Fruit fly (Drosophila melanogaster) whole organism, embryonic: ENCODE data around the gene pix.

Experiments
- Aef1 ChIP-seq: fragments of 200-800 bp; sonication (Bioruptor generic); IDR thresholded peaks from 3 replicates; pipeline ENCODE4 v1.3.6; 2022; ENCODE audit warnings: missing biosample characterization, missing genetic modification characterization
- Bteb2 ChIP-seq: fragments of 200-800 bp; sonication (Bioruptor generic); optimal IDR thresholded peaks from 2 replicates; lab custom pipeline; 2016; ENCODE audit warnings: missing biosample characterization, missing genetic modification characterization
- CG10274 ChIP-seq: fragments of 200-800 bp; sonication (Bioruptor generic); optimal IDR thresholded peaks from 3 replicates; lab custom pipeline; 2017; ENCODE audit warnings: missing biosample characterization, mild to moderate bottlenecking, missing genetic modification characterization
- CG10462 ChIP-seq: fragments of 200-800 bp; sonication (Bioruptor generic); optimal IDR thresholded peaks from 2 replicates; lab custom pipeline; 2016; ENCODE audit warnings: missing biosample characterization, missing genetic modification characterization
- CG12391 ChIP-seq: fragments of 200-800 bp; sonication (Bioruptor generic); optimal IDR thresholded peaks from 3 replicates; lab custom pipeline; 2018; ENCODE audit warnings: missing biosample characterization, mild to moderate bottlenecking, missing genetic modification characterization, moderate library complexity
- CG12769 ChIP-seq: fragments of 200-800 bp; sonication (Bioruptor generic); optimal IDR thresholded peaks from 2 replicates; lab custom pipeline; 2019; ENCODE audit warnings: missing biosample characterization, mild to moderate bottlenecking, missing genetic modification characterization, moderate library complexity
- CG13775 ChIP-seq: fragments of 200-800 bp; sonication (Bioruptor generic); optimal IDR thresholded peaks from 3 replicates; lab custom pipeline; 2017; ENCODE audit warnings: missing biosample characterization, mild to moderate bottlenecking, missing genetic modification characterization
- CG17829 ChIP-seq: fragments of 200-800 bp; optimal IDR thresholded peaks from 2 replicates; lab custom pipeline; 2019; ENCODE audit warnings: missing biosample characterization, mild to moderate bottlenecking, missing genetic modification characterization, moderate library complexity
- CG18599 ChIP-seq: fragments of 200-800 bp; sonication (Bioruptor generic); optimal IDR thresholded peaks from 3 replicates; lab custom pipeline; 2017; ENCODE audit warnings: missing biosample characterization, missing genetic modification characterization, mild to moderate bottlenecking, moderate library complexity, missing genetic modification reagents
- CG31224 ChIP-seq: fragments of 200-800 bp; sonication (Bioruptor generic); IDR thresholded peaks from 2 replicates; pipeline ENCODE4 v1.3.6; 2022; ENCODE audit warnings: missing biosample characterization, missing genetic modification characterization
- CG34422 ChIP-seq: fragments of 200-800 bp; sonication (Bioruptor generic); IDR thresholded peaks from 3 replicates; pipeline ENCODE4 v1.3.6; 2022; ENCODE audit warnings: missing biosample characterization, missing genetic modification characterization
- CG4820 ChIP-seq: fragments of 200-800 bp; sonication (Bioruptor generic); optimal IDR thresholded peaks from 3 replicates; lab custom pipeline; 2016; ENCODE audit warnings: missing biosample characterization, missing genetic modification characterization
- CG8388 ChIP-seq: fragments of 200-800 bp; sonication (Bioruptor generic); optimal IDR thresholded peaks from 2 replicates; lab custom pipeline; 2019; ENCODE audit warnings: missing biosample characterization, mild to moderate bottlenecking, missing genetic modification characterization, moderate library complexity
- CG8924 ChIP-seq: fragments of 200-800 bp; optimal IDR thresholded peaks from 3 replicates; lab custom pipeline; 2019; ENCODE audit warnings: missing biosample characterization, mild to moderate bottlenecking, missing genetic modification characterization, moderate library complexity
- CG8944 ChIP-seq: fragments of 200-800 bp; sonication (Bioruptor generic); optimal IDR thresholded peaks from 3 replicates; lab custom pipeline; 2016; ENCODE audit warnings: missing biosample characterization, missing genetic modification characterization
- Eip74EF ChIP-seq, 2 experiments: fragments of 200-800 bp in 1 of 2; fragments of >200 bp in 1 of 2; sonication (Bioruptor generic) in 1 of 2; optimal IDR thresholded peaks; 2 replicates each; lab custom pipeline; 2017 to 2019; ENCODE audit warnings: missing biosample characterization in 2 of 2, missing genetic modification characterization in 2 of 2, mild to moderate bottlenecking in 1 of 2, moderate library complexity in 1 of 2
- H2.0 ChIP-seq: fragments of 200-800 bp; sonication (Bioruptor generic); IDR thresholded peaks from 2 replicates; pipeline ENCODE4 v1.3.6; 2022; ENCODE audit warnings: missing biosample characterization, missing genetic modification characterization
- HHEX ChIP-seq: fragments of 200-800 bp; sonication (Bioruptor generic); optimal IDR thresholded peaks from 3 replicates; lab custom pipeline; 2017; ENCODE audit warnings: missing biosample characterization, mild to moderate bottlenecking, missing genetic modification characterization, missing genetic modification reagents
- HLH54F ChIP-seq: fragments of 200-800 bp; sonication (Bioruptor generic); optimal IDR thresholded peaks from 3 replicates; lab custom pipeline; 2016; ENCODE audit warnings: missing biosample characterization, missing genetic modification characterization
- Hmr ChIP-seq: fragments of 200-800 bp; sonication (Bioruptor generic); optimal IDR thresholded peaks from 3 replicates; lab custom pipeline; 2017; ENCODE audit warnings: mild to moderate bottlenecking, missing biosample characterization, missing genetic modification reagents, missing genetic modification characterization
- Hr78 ChIP-seq, 2 experiments: fragments of 200-800 bp in 1 of 2; fragments of >200 bp in 1 of 2; sonication (Bioruptor generic) in 1 of 2; optimal IDR thresholded peaks; 2 replicates each; lab custom pipeline; 2017 to 2019; ENCODE audit warnings: missing biosample characterization in 2 of 2, missing genetic modification characterization in 2 of 2, mild to moderate bottlenecking in 1 of 2, moderate library complexity in 1 of 2
- Med ChIP-seq: fragments of 200-800 bp; sonication (Bioruptor generic); peaks from one replicate; lab custom pipeline; 2016; ENCODE audit warnings: missing biosample characterization, missing genetic modification characterization, mild to moderate bottlenecking, inconsistent platforms, moderate library complexity
- NK7.1 ChIP-seq: fragments of 200-800 bp; sonication (Bioruptor generic); optimal IDR thresholded peaks from 3 replicates; lab custom pipeline; 2016; ENCODE audit warnings: missing biosample characterization, missing genetic modification characterization
- Nf-YB ChIP-seq: fragments of 200-800 bp; sonication (Bioruptor generic); optimal IDR thresholded peaks from 3 replicates; lab custom pipeline; 2019; ENCODE audit warnings: missing biosample characterization, mild to moderate bottlenecking, missing genetic modification characterization, moderate library complexity
- Oli ChIP-seq: fragments of 200-800 bp; sonication (Bioruptor generic); optimal IDR thresholded peaks from 2 replicates; lab custom pipeline; 2018; ENCODE audit warnings: missing biosample characterization, mild to moderate bottlenecking, missing genetic modification characterization, moderate library complexity
- PHDP ChIP-seq: fragments of 200-800 bp; sonication (Bioruptor generic); optimal IDR thresholded peaks from 3 replicates; lab custom pipeline; 2018; ENCODE audit warnings: missing biosample characterization, mild to moderate bottlenecking, missing genetic modification characterization, moderate library complexity
- Poxn ChIP-seq: fragments of 200-800 bp; sonication (Bioruptor generic); IDR thresholded peaks from 2 replicates; pipeline ENCODE4 v1.3.6; 2022; ENCODE audit warnings: missing biosample characterization, missing genetic modification characterization
- Rfx ChIP-seq: fragments of 200-800 bp; sonication (Bioruptor generic); IDR thresholded peaks from 2 replicates; pipeline ENCODE4 v1.3.6; 2022; ENCODE audit warnings: missing biosample characterization, missing genetic modification characterization
- Rx ChIP-seq: fragments of 200-800 bp; sonication (Bioruptor generic); IDR thresholded peaks from 2 replicates; pipeline ENCODE4 v1.3.6; 2022; ENCODE audit warnings: missing biosample characterization, missing genetic modification characterization
- Side ChIP-seq: fragments of 200-800 bp; sonication (Bioruptor generic); optimal IDR thresholded peaks from 2 replicates; lab custom pipeline; 2016; ENCODE audit warnings: missing biosample characterization, missing genetic modification characterization
- Taf1 ChIP-seq: fragments of 200-800 bp; sonication (Bioruptor generic); IDR thresholded peaks from 2 replicates; pipeline ENCODE4 v1.3.6; 2022; ENCODE audit warnings: missing biosample characterization, missing genetic modification characterization
- ab ChIP-seq: fragments of 200-800 bp; sonication (Bioruptor generic); optimal IDR thresholded peaks from 2 replicates; lab custom pipeline; 2016; ENCODE audit warnings: missing biosample characterization, missing genetic modification characterization
- al ChIP-seq: fragments of 200-800 bp; sonication (Bioruptor generic); IDR thresholded peaks from 2 replicates; pipeline ENCODE4 v1.3.6; 2022; ENCODE audit warnings: missing biosample characterization, missing genetic modification characterization
- amos ChIP-seq: fragments of 200-800 bp; sonication (Bioruptor generic); IDR thresholded peaks from 2 replicates; pipeline ENCODE4 v1.3.6; 2022; ENCODE audit warnings: missing biosample characterization, missing genetic modification characterization; ENCODE audit not compliant: partially characterized antibody
- bigmax ChIP-seq: fragments of 200-800 bp; sonication (Bioruptor generic); optimal IDR thresholded peaks from 2 replicates; lab custom pipeline; 2018; ENCODE audit warnings: missing biosample characterization, mild to moderate bottlenecking, missing genetic modification characterization
- caup ChIP-seq: fragments of 200-800 bp; sonication (Bioruptor generic); optimal IDR thresholded peaks from 3 replicates; lab custom pipeline; 2017; ENCODE audit warnings: missing biosample characterization, mild to moderate bottlenecking, missing genetic modification characterization, moderate library complexity; ENCODE audit not compliant: severe bottlenecking
- chn ChIP-seq: fragments of 200-800 bp; sonication (Bioruptor generic); optimal IDR thresholded peaks from 2 replicates; lab custom pipeline; 2016; ENCODE audit warnings: missing biosample characterization, missing genetic modification characterization
- dimm ChIP-seq: fragments of 200-800 bp; sonication (Bioruptor generic); IDR thresholded peaks from 2 replicates; pipeline ENCODE4 v1.3.6; 2022; ENCODE audit warnings: missing biosample characterization, missing genetic modification characterization
- dmrt11E ChIP-seq: fragments of 200-800 bp; sonication (Bioruptor generic); optimal IDR thresholded peaks from 3 replicates; lab custom pipeline; 2018; ENCODE audit warnings: missing biosample characterization, mild to moderate bottlenecking, missing genetic modification characterization, moderate library complexity
- esg ChIP-seq: fragments of 200-800 bp; sonication (Bioruptor generic); conservative IDR thresholded peaks from 2 replicates; pipeline ENCODE4 v1.3.6; 2022; ENCODE audit warnings: missing biosample characterization, missing genetic modification characterization
- eyg ChIP-seq: fragments of 200-800 bp; sonication (Bioruptor generic); optimal IDR thresholded peaks from 3 replicates; lab custom pipeline; 2016; ENCODE audit warnings: missing biosample characterization, missing genetic modification characterization
- fd64A ChIP-seq: fragments of 200-800 bp; sonication (Bioruptor generic); optimal IDR thresholded peaks from 3 replicates; lab custom pipeline; 2018; ENCODE audit warnings: missing biosample characterization, mild to moderate bottlenecking, missing genetic modification characterization
- fd96Cb ChIP-seq: fragments of 200-800 bp; sonication (Bioruptor generic); optimal IDR thresholded peaks from 2 replicates; lab custom pipeline; 2018; ENCODE audit warnings: missing biosample characterization, mild to moderate bottlenecking, missing genetic modification characterization, moderate library complexity
- lbe ChIP-seq: fragments of 200-800 bp; sonication (Bioruptor generic); optimal IDR thresholded peaks from 2 replicates; lab custom pipeline; 2016; ENCODE audit warnings: missing biosample characterization, mild to moderate bottlenecking, missing genetic modification characterization
- pho ChIP-seq: fragments of 200-800 bp; sonication (Bioruptor generic); optimal IDR thresholded peaks from 2 replicates; lab custom pipeline; 2016; ENCODE audit warnings: missing biosample characterization, missing genetic modification characterization
- row ChIP-seq: fragments of 200-800 bp; sonication (Bioruptor generic); IDR thresholded peaks from 3 replicates; pipeline ENCODE4 v1.3.6; 2022; ENCODE audit warnings: missing biosample characterization, missing genetic modification characterization
- sens-2 ChIP-seq: fragments of 200-800 bp; sonication (Bioruptor generic); IDR thresholded peaks from 2 replicates; pipeline ENCODE4 v1.3.6; 2022; ENCODE audit warnings: missing biosample characterization, missing genetic modification characterization
- tll ChIP-seq, 2 experiments: fragments of 200-800 bp in 1 of 2; fragments of >200 bp in 1 of 2; sonication (Bioruptor generic) in 1 of 2; optimal IDR thresholded peaks; 2 replicates each; lab custom pipeline; 2017 to 2019; ENCODE audit warnings: missing biosample characterization in 2 of 2, missing genetic modification characterization in 2 of 2, mild to moderate bottlenecking in 1 of 2, moderate library complexity in 1 of 2
- twi ChIP-seq: fragments of 200-800 bp; optimal IDR thresholded peaks from 2 replicates; lab custom pipeline; 2019; ENCODE audit warnings: missing biosample characterization, mild to moderate bottlenecking, missing genetic modification characterization, moderate library complexity
- zfh1 ChIP-seq: fragments of 200-800 bp; sonication (Bioruptor generic); IDR thresholded peaks from 3 replicates; pipeline ENCODE4 v1.3.6; 2022; ENCODE audit warnings: missing biosample characterization, missing genetic modification characterization

Gene pix

DNA sequence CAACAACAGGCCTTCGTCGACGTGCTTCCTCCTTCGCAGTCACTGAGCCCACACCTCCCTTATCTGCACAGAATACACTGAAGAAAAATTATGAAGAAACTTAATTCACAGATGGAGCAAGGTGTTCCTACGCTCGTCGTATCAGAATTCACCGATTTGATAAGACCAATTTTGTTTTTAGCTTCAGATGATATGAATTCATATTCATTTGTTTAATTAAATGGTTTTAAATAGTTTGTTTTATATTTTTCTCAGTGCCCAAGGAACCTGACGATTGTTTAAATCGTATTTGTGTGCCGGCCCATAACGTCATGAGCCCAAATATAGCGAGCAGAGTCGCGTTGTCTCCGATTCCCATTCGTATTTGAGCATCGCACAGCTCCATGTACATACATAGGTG, 49.1 kb upstream of the pix start (continued):
- TF ChIP-seq pho (GFP tag; lab: Kevin White, UChicago): peak; percentile 10
- TF ChIP-seq zfh1: peak; percentile 91
- peak; percentile 64 for TF ChIP-seq CG4820 (GFP tag; lab: Kevin White, UChicago)
- peak; percentile 41 for TF ChIP-seq NK7.1
- peak; percentile 38 for TF ChIP-seq Rfx (GFP tag; lab: Robert Waterston, UW)
- 0 out of 2 replicates have a peak, but pooled peaks have one; percentile 20 for TF ChIP-seq al (GFP tag; lab: Robert Waterston, UW)
- TF ChIP-seq Rx (GFP tag; lab: Robert Waterston, UW): 0 out of 2 replicates have a peak, but pooled peaks have one; percentile 5
- TF ChIP-seq CG17829 (tag; lab: Kevin White, UChicago): peak; percentile 86
- peak; percentile 24; the same call in 1 of the 2 replicates for TF ChIP-seq esg (GFP tag; lab: Robert Waterston, UW)
- peak; percentile 78 for TF ChIP-seq CG12391
- TF ChIP-seq CG34422: peak; percentile 59; the same call in 1 of the 3 replicates
- TF ChIP-seq bigmax (GFP tag; lab: Kevin White, UChicago): no peak
- TF ChIP-seq tll (GFP tag; optimal IDR thresholded peaks at IDR 0.05; lab: Kevin White, UChicago): peak in 1 of 2 experiments; percentile 77
- no peak for TF ChIP-seq Nf-YB
- TF ChIP-seq caup (GFP tag; lab: Kevin White, UChicago): peak; percentile 39
- TF ChIP-seq Side (GFP tag; lab: Kevin White, UChicago): peak; percentile 64
- TF ChIP-seq CG12769 (tag; lab: Kevin White, UChicago): peak; percentile 34
- TF ChIP-seq dimm (GFP tag; lab: Robert Waterston, UW): no peak
- TF ChIP-seq H2.0 (GFP tag; lab: Robert Waterston, UW): peak; percentile 49
- peak; percentile 19 for TF ChIP-seq CG10274 (GFP tag; lab: Kevin White, UChicago)
- peak; percentile 2 for TF ChIP-seq Bteb2
- TF ChIP-seq Taf1 (GFP tag; lab: Robert Waterston, UW): no peak
- no peak for TF ChIP-seq eyg
- TF ChIP-seq ab (GFP tag; lab: Kevin White, UChicago): peak; percentile 28
- peak; percentile 28 for TF ChIP-seq Hmr
- no peak for TF ChIP-seq lbe (GFP tag; lab: Kevin White, UChicago)
- peak; percentile 45 for TF ChIP-seq HLH54F
- peak; percentile 68 for TF ChIP-seq CG18599
- peak; percentile 43 for TF ChIP-seq CG31224 (GFP tag; lab: Robert Waterston, UW)
- TF ChIP-seq CG8388: peak; percentile 58
- TF ChIP-seq HHEX: peak; percentile 20
- peak; percentile 10; the same call in 1 of the 2 replicates for TF ChIP-seq sens-2 (GFP tag; lab: Robert Waterston, UW)
- peak; percentile 90 for TF ChIP-seq Med (GFP tag; lab: Kevin White, UChicago)
- TF ChIP-seq dmrt11E (tag; lab: Kevin White, UChicago): peak; percentile 91
- TF ChIP-seq CG10462: peak; percentile 61
- no peak for TF ChIP-seq fd64A (GFP tag; lab: Kevin White, UChicago)
- TF ChIP-seq fd96Cb: peak; percentile 57
- TF ChIP-seq twi (tag; lab: Kevin White, UChicago): peak; percentile 57
- peak; percentile 52 for TF ChIP-seq PHDP (tag; lab: Kevin White, UChicago)
- no peak for TF ChIP-seq amos (GFP tag; lab: Robert Waterston, UW)
- TF ChIP-seq Poxn: no peak
- peak; percentile 77 for TF ChIP-seq CG13775
- peak; percentile 55 for TF ChIP-seq CG8944
- TF ChIP-seq Aef1 (GFP tag; lab: Robert Waterston, UW): 0 out of 3 replicates have a peak, but pooled peaks have one; percentile 15
- no peak for TF ChIP-seq Hr78 (GFP tag; optimal IDR thresholded peaks at IDR 0.05; lab: Kevin White, UChicago)
- TF ChIP-seq chn: peak; percentile 73
- peak; percentile 85 for TF ChIP-seq CG8924 (tag; lab: Kevin White, UChicago)
- peak; percentile 75 for TF ChIP-seq row (GFP tag; lab: Robert Waterston, UW)
- TF ChIP-seq Oli (tag; lab: Kevin White, UChicago): peak; percentile 56
- peak in 1 of 2 experiments; percentile 42 for TF ChIP-seq Eip74EF (GFP tag; optimal IDR thresholded peaks at IDR 0.05; lab: Kevin White, UChicago)
